Fruit fly (Drosophila melanogaster): ENCODE data around the gene psd.

The psd gene

dm6 chr2L:5999247-5999646, 34.5 kb upstream of the psd start, which contains the start of gene Kdm5 (continued):
- TF ChIP-seq hth (optimal IDR thresholded peaks at IDR 0.05), result no peak
- TF ChIP-seq emc (GFP tag; optimal IDR thresholded peaks at IDR 0.05), result no peak
- no peak for TF ChIP-seq CG13296 (GFP tag; optimal IDR thresholded peaks at IDR 0.05)
- TF ChIP-seq pum (GFP tag; optimal IDR thresholded peaks at IDR 0.05), result no peak
- TF ChIP-seq BEAF-32 (GFP tag; optimal IDR thresholded peaks at IDR 0.05), result peak; percentile 43
- no peak for TF ChIP-seq cwo (GFP tag; optimal IDR thresholded peaks at IDR 0.05)
- no peak for TF ChIP-seq Hr39 (optimal IDR thresholded peaks at IDR 0.05)
- TF ChIP-seq ato (GFP tag; IDR thresholded peaks at IDR 0.05; ENCODE audit: partially characterized antibody), result 0 out of 2 replicates have a peak, but pooled peaks have one; percentile 51
- TF ChIP-seq tup (GFP tag; optimal IDR thresholded peaks at IDR 0.05), result no peak
- TF ChIP-seq chinmo (GFP tag; IDR thresholded peaks at IDR 0.05; ENCODE audit: partially characterized antibody), result 0 out of 4 replicates have a peak, but pooled peaks have one; percentile 59
- no peak for TF ChIP-seq zen2 (GFP tag; IDR thresholded peaks at IDR 0.05; ENCODE audit: partially characterized antibody)
- peak; percentile 69 for TF ChIP-seq CG15514 (GFP tag; optimal IDR thresholded peaks at IDR 0.05)
- TF ChIP-seq sens-2 (GFP tag; IDR thresholded peaks at IDR 0.05), result no peak
- TF ChIP-seq CG3065 (GFP tag; optimal IDR thresholded peaks at IDR 0.05), result no peak
- TF ChIP-seq psq (GFP tag; optimal IDR thresholded peaks at IDR 0.05), result no peak
- no peak for TF ChIP-seq tap (tag; optimal IDR thresholded peaks at IDR 0.05)
- peak; percentile 47; the same call in 1 of the 2 replicates for TF ChIP-seq chm (GFP tag; IDR thresholded peaks at IDR 0.05)
- TF ChIP-seq Vsx1 (GFP tag; optimal IDR thresholded peaks at IDR 0.05), result peak; percentile 48
- TF ChIP-seq Neu2 (GFP tag; optimal IDR thresholded peaks at IDR 0.05; ENCODE audit: borderline replicate concordance), result no peak
- TF ChIP-seq hbn (GFP tag; IDR thresholded peaks at IDR 0.05; ENCODE audit: partially characterized antibody), result no peak
- TF ChIP-seq fd64A (GFP tag; optimal IDR thresholded peaks at IDR 0.05), result no peak
- TF ChIP-seq Dbx (GFP tag; IDR thresholded peaks at IDR 0.05), result peak; percentile 58; the same call in 2 of the 3 replicates
- no peak for TF ChIP-seq nau (GFP tag; optimal IDR thresholded peaks at IDR 0.05)
- peak; percentile 44 for TF ChIP-seq dm (GFP tag; optimal IDR thresholded peaks at IDR 0.05)
- TF ChIP-seq schlank (tag; optimal IDR thresholded peaks at IDR 0.05), result no peak
- no peak for TF ChIP-seq fd96Cb (tag; optimal IDR thresholded peaks at IDR 0.05)
- TF ChIP-seq cato (GFP tag; optimal IDR thresholded peaks at IDR 0.05; ENCODE audit: borderline replicate concordance), result no peak
- no peak for TF ChIP-seq H2.0 (GFP tag; IDR thresholded peaks at IDR 0.05)
- TF ChIP-seq chn (GFP tag; optimal IDR thresholded peaks at IDR 0.05), result peak; percentile 28
- TF ChIP-seq sc (optimal IDR thresholded peaks at IDR 0.05), result no peak
- no peak for TF ChIP-seq sc (GFP tag; optimal IDR thresholded peaks at IDR 0.05)
- TF ChIP-seq CG42726 (GFP tag; IDR thresholded peaks at IDR 0.05; ENCODE audit: partially characterized antibody), result no peak
- TF ChIP-seq CG17385 (GFP tag; optimal IDR thresholded peaks at IDR 0.05), result no peak
- no peak for TF ChIP-seq Hey (tag; optimal IDR thresholded peaks at IDR 0.05)
- TF ChIP-seq CG4820 (GFP tag; optimal IDR thresholded peaks at IDR 0.05), result no peak
- TF ChIP-seq Doc2 (GFP tag; IDR thresholded peaks at IDR 0.05), result no peak
- TF ChIP-seq ttk (GFP tag; IDR thresholded peaks at IDR 0.05), result no peak
- TF ChIP-seq CG5245 (GFP tag; optimal IDR thresholded peaks at IDR 0.05), result no peak
- TF ChIP-seq CG15011 (GFP tag; optimal IDR thresholded peaks at IDR 0.05), result no peak
- peak in 1 of 2 experiments; percentile 27 for TF ChIP-seq insv (GFP tag; optimal IDR thresholded peaks at IDR 0.05)
- TF ChIP-seq Sox100B (GFP tag; optimal IDR thresholded peaks at IDR 0.05), result no peak
- TF ChIP-seq Max (GFP tag; optimal IDR thresholded peaks at IDR 0.05), result no peak
- peak; percentile 79 for TF ChIP-seq Rfx (GFP tag; IDR thresholded peaks at IDR 0.05)
- TF ChIP-seq CG8089 (GFP tag; optimal IDR thresholded peaks at IDR 0.05), result peak; percentile 2
- TF ChIP-seq Nf-YC (tag; optimal IDR thresholded peaks at IDR 0.05), result peak; percentile 68
- TF ChIP-seq CG14860 (GFP tag; IDR thresholded peaks at IDR 0.05; ENCODE audit: partially characterized antibody), result no peak
- TF ChIP-seq knrl (GFP tag; IDR thresholded peaks at IDR 0.05; ENCODE audit: partially characterized antibody), result 0 out of 3 replicates have a peak, but pooled peaks have one; percentile 12
- no peak for TF ChIP-seq CG8290 (GFP tag; optimal IDR thresholded peaks at IDR 0.05)
- TF ChIP-seq CG8290 (tag; optimal IDR thresholded peaks at IDR 0.05), result no peak
- TF ChIP-seq CG4282 (GFP tag; optimal IDR thresholded peaks at IDR 0.05), result no peak
- peak; percentile 8 for TF ChIP-seq PHDP (tag; optimal IDR thresholded peaks at IDR 0.05)

Data from whole organism, embryonic.